Worm (Caenorhabditis elegans) whole organism, L4 larva: ENCODE data around the gene T04F3.1.

Experiments used
- F10B5.3 ChIP-seq: sonication (generic microtip); optimal IDR thresholded peaks from 2 replicates; lab custom pipeline; 2016; ENCODE audit warnings: mild to moderate bottlenecking, missing genetic modification characterization, missing compliant biosample characterization
- F26F4.8 ChIP-seq: fragments of 200-800 bp; sonication (Bioruptor generic); conservative IDR thresholded peaks from 2 replicates; pipeline ENCODE4 v1.3.6; 2022; ENCODE audit warnings: missing genetic modification characterization, missing compliant biosample characterization
- F37D6.2 ChIP-seq: sonication (generic microtip); optimal IDR thresholded peaks from 2 replicates; lab custom pipeline; 2016; ENCODE audit warnings: mild to moderate bottlenecking, missing genetic modification characterization, missing compliant biosample characterization
- T26A8.4 ChIP-seq: fragments of 200-800 bp; sonication (Bioruptor generic); IDR thresholded peaks from 2 replicates; pipeline ENCODE4 v1.3.6; 2022; ENCODE audit warnings: missing genetic modification characterization, missing compliant biosample characterization
- Y48G9A.11 ChIP-seq: fragments of 200-800 bp; sonication (Bioruptor generic); IDR thresholded peaks from 2 replicates; pipeline ENCODE4 v1.3.6; 2022; ENCODE audit warnings: missing genetic modification reagents, missing genetic modification characterization, missing compliant biosample characterization
- Y5F2A.4 ChIP-seq: fragments of 200-800 bp; sonication (Bioruptor generic); optimal IDR thresholded peaks from 2 replicates; lab custom pipeline; 2018; ENCODE audit warnings: mild to moderate bottlenecking, missing genetic modification characterization, missing compliant biosample characterization
- ZK337.2 ChIP-seq: fragments of 200-800 bp; sonication (Bioruptor generic); IDR thresholded peaks from 2 replicates; pipeline ENCODE4 v1.3.6; 2022; ENCODE audit warnings: missing genetic modification reagents, missing genetic modification characterization, missing compliant biosample characterization
- attf-4 ChIP-seq: sonication (generic microtip); optimal IDR thresholded peaks from 3 replicates; lab custom pipeline; 2017; ENCODE audit warnings: missing biosample characterization, missing genetic modification characterization
- ceh-28 ChIP-seq: fragments of 150-350 bp; optimal IDR thresholded peaks from 2 replicates; lab custom pipeline; 2014; ENCODE audit warnings: missing biosample characterization, missing genetic modification reagents, missing genetic modification characterization
- ceh-32 ChIP-seq: sonication (generic microtip); optimal IDR thresholded peaks from 2 replicates; lab custom pipeline; 2016; ENCODE audit warnings: mild to moderate bottlenecking, missing genetic modification characterization, missing compliant biosample characterization; ENCODE audit not compliant: poor library complexity
- ceh-82 ChIP-seq: sonication (generic microtip); optimal IDR thresholded peaks from 2 replicates; lab custom pipeline; 2017; ENCODE audit warnings: missing biosample characterization, missing genetic modification characterization
- cey-2 ChIP-seq: sonication (generic microtip); optimal IDR thresholded peaks from 3 replicates; lab custom pipeline; 2017; ENCODE audit warnings: missing genetic modification characterization, mild to moderate bottlenecking, missing compliant biosample characterization, antibody characterized with exemption, borderline replicate concordance; ENCODE audit not compliant: insufficient read depth
- ctbp-1 ChIP-seq: fragments of 200-800 bp; sonication (Bioruptor generic); IDR thresholded peaks from 2 replicates; pipeline ENCODE4 v1.3.6; 2022; ENCODE audit warnings: missing genetic modification reagents, missing genetic modification characterization, missing compliant biosample characterization
- daf-16 ChIP-seq, 3 experiments: sonication (generic microtip); optimal IDR thresholded peaks; 2 replicates each; lab custom pipeline; 2016 to 2017; ENCODE audit warnings: missing genetic modification characterization in 3 of 3, missing genetic modification reagents in 3 of 3, mild to moderate bottlenecking in 2 of 3, missing compliant biosample characterization in 2 of 3, missing biosample characterization in 1 of 3, moderate library complexity in 1 of 3
- daf-19 ChIP-seq: fragments of 200-800 bp; sonication (Bioruptor generic); conservative IDR thresholded peaks from 2 replicates; pipeline ENCODE4 v1.3.6; 2022; ENCODE audit warnings: missing genetic modification characterization, missing compliant biosample characterization
- dmd-8 ChIP-seq: fragments of 200-800 bp; sonication (Bioruptor generic); IDR thresholded peaks from 2 replicates; pipeline ENCODE4 v1.3.6; 2022; ENCODE audit warnings: missing genetic modification characterization, missing compliant biosample characterization
- dmd-9 ChIP-seq: fragments of 200-800 bp; sonication (Bioruptor generic); IDR thresholded peaks from 2 replicates; pipeline ENCODE4 v1.3.6; 2022; ENCODE audit warnings: missing genetic modification reagents, missing genetic modification characterization, missing compliant biosample characterization
- duxl-1 ChIP-seq: sonication (generic microtip); optimal IDR thresholded peaks from 2 replicates; lab custom pipeline; 2016; ENCODE audit warnings: mild to moderate bottlenecking, missing genetic modification characterization, moderate library complexity, missing compliant biosample characterization; ENCODE audit not compliant: poor library complexity
- fos-1 ChIP-seq: fragments of 150-350 bp; optimal IDR thresholded peaks from 2 replicates; lab custom pipeline; 2014; ENCODE audit warnings: missing biosample characterization, missing genetic modification characterization
- hlh-30 ChIP-seq: sonication (generic microtip); optimal IDR thresholded peaks from 2 replicates; lab custom pipeline; 2017; ENCODE audit warnings: antibody characterized with exemption, mild to moderate bottlenecking, missing genetic modification characterization, missing compliant biosample characterization; ENCODE audit not compliant: insufficient read depth
- hmg-1.1 ChIP-seq: fragments of 200-800 bp; sonication (Bioruptor generic); IDR thresholded peaks from 2 replicates; pipeline ENCODE4 v1.3.6; 2022; ENCODE audit warnings: missing genetic modification reagents, missing genetic modification characterization, missing compliant biosample characterization
- jun-1 ChIP-seq: fragments of 150-350 bp; optimal IDR thresholded peaks from 2 replicates; lab custom pipeline; 2014; ENCODE audit warnings: missing biosample characterization, missing genetic modification reagents, missing genetic modification characterization
- lim-7 ChIP-seq: fragments of 200-800 bp; sonication (Bioruptor generic); IDR thresholded peaks from 2 replicates; pipeline ENCODE4 v1.3.6; 2022; ENCODE audit warnings: missing genetic modification characterization, missing compliant biosample characterization
- lin-15B ChIP-seq: fragments of 150-350 bp; sonication (generic microtip); optimal IDR thresholded peaks from 3 replicates; lab custom pipeline; 2014; ENCODE audit warnings: missing biosample characterization, missing genetic modification characterization
- lin-29 ChIP-seq: fragments of 200-800 bp; sonication (Bioruptor generic); IDR thresholded peaks from 2 replicates; pipeline ENCODE4 v1.3.6; 2022; ENCODE audit warnings: missing genetic modification reagents, missing genetic modification characterization, missing compliant biosample characterization
- lin-39 ChIP-seq: fragments of 150-350 bp; optimal IDR thresholded peaks from 2 replicates; lab custom pipeline; 2014; ENCODE audit warnings: missing biosample characterization, missing genetic modification reagents, missing genetic modification characterization
- lir-3 ChIP-seq: sonication (generic microtip); optimal IDR thresholded peaks from 2 replicates; lab custom pipeline; 2016; ENCODE audit warnings: mild to moderate bottlenecking, missing genetic modification characterization, missing compliant biosample characterization
- madf-5 ChIP-seq, 2 experiments: fragments of 200-800 bp; sonication (Bioruptor generic); IDR thresholded peaks; 2 replicates each; pipeline ENCODE4 v1.3.6; 2022; ENCODE audit warnings: missing compliant biosample characterization in 2 of 2, missing genetic modification characterization in 2 of 2
- mdt-29 ChIP-seq: fragments of 200-800 bp; sonication (Bioruptor generic); IDR thresholded peaks from 2 replicates; pipeline ENCODE4 v1.3.6; 2022; ENCODE audit warnings: missing genetic modification reagents, missing genetic modification characterization, missing compliant biosample characterization
- mxl-2 ChIP-seq: fragments of 200-800 bp; sonication (Bioruptor generic); conservative IDR thresholded peaks from 2 replicates; pipeline ENCODE4 v1.3.6; 2022; ENCODE audit warnings: missing genetic modification reagents, missing genetic modification characterization, missing compliant biosample characterization
- mxl-3 ChIP-seq: fragments of 200-800 bp; sonication (Bioruptor generic); optimal IDR thresholded peaks from 2 replicates; lab custom pipeline; 2018; ENCODE audit warnings: mild to moderate bottlenecking, missing genetic modification characterization, missing compliant biosample characterization
- nhr-102 ChIP-seq: sonication (generic microtip); optimal IDR thresholded peaks from 2 replicates; lab custom pipeline; 2016; ENCODE audit warnings: mild to moderate bottlenecking, missing genetic modification characterization, moderate library complexity, missing compliant biosample characterization
- nhr-237 ChIP-seq: sonication (generic microtip); optimal IDR thresholded peaks from 2 replicates; lab custom pipeline; 2017; ENCODE audit warnings: missing biosample characterization, missing genetic modification characterization
- nhr-28 ChIP-seq: fragments of 150-350 bp; optimal IDR thresholded peaks from 2 replicates; lab custom pipeline; 2014; ENCODE audit warnings: missing biosample characterization, missing genetic modification characterization
- nhr-41 ChIP-seq: fragments of 200-800 bp; sonication (Bioruptor generic); IDR thresholded peaks from 2 replicates; pipeline ENCODE4 v1.3.6; 2022; ENCODE audit warnings: missing genetic modification reagents, missing genetic modification characterization, missing compliant biosample characterization
- nhr-42 ChIP-seq: fragments of 200-800 bp; sonication (Bioruptor generic); IDR thresholded peaks from 2 replicates; pipeline ENCODE4 v1.3.6; 2022; ENCODE audit warnings: missing genetic modification characterization, missing compliant biosample characterization
- nhr-48 ChIP-seq: sonication (generic microtip); optimal IDR thresholded peaks from 2 replicates; lab custom pipeline; 2016; ENCODE audit warnings: mild to moderate bottlenecking, missing genetic modification characterization, missing compliant biosample characterization
- nhr-76 ChIP-seq: fragments of 150-350 bp; optimal IDR thresholded peaks from 2 replicates; lab custom pipeline; 2014; ENCODE audit warnings: missing biosample characterization, missing genetic modification characterization
- nhr-77 ChIP-seq: fragments of 150-350 bp; optimal IDR thresholded peaks from 2 replicates; lab custom pipeline; 2014; ENCODE audit warnings: missing biosample characterization, missing genetic modification characterization
- pha-4 ChIP-seq, 2 experiments: fragments of 150-350 bp in 1 of 2; fragments of 200-800 bp in 1 of 2; sonication (Bioruptor generic) in 1 of 2; IDR thresholded peaks in 1 of 2; optimal IDR thresholded peaks in 1 of 2; 2 replicates each; pipeline versions ENCODE4 v1.3.6 to Lab custom; 2014 to 2022; ENCODE audit warnings: missing genetic modification characterization in 2 of 2, missing genetic modification reagents in 2 of 2, missing biosample characterization in 1 of 2, missing compliant biosample characterization in 1 of 2
- php-3 ChIP-seq: fragments of 200-800 bp; sonication (Bioruptor generic); IDR thresholded peaks from 2 replicates; pipeline ENCODE4 v1.3.6; 2022; ENCODE audit warnings: missing genetic modification reagents, missing genetic modification characterization, missing compliant biosample characterization
- saeg-2 ChIP-seq: fragments of 200-800 bp; sonication (Bioruptor generic); IDR thresholded peaks from 2 replicates; pipeline ENCODE4 v1.3.6; 2022; ENCODE audit warnings: missing genetic modification reagents, missing genetic modification characterization, missing compliant biosample characterization
- set-16 ChIP-seq: fragments of 200-800 bp; sonication (Bioruptor generic); IDR thresholded peaks from 2 replicates; pipeline ENCODE4 v1.3.6; 2022; ENCODE audit warnings: missing genetic modification reagents, missing genetic modification characterization, missing compliant biosample characterization
- snpc-1.2 ChIP-seq: fragments of 200-800 bp; sonication (Bioruptor generic); IDR thresholded peaks from 2 replicates; pipeline ENCODE4 v1.3.6; 2022; ENCODE audit warnings: missing genetic modification reagents, missing genetic modification characterization, missing compliant biosample characterization
- tag-97 ChIP-seq: fragments of 200-800 bp; sonication (Bioruptor generic); IDR thresholded peaks from 2 replicates; pipeline ENCODE4 v1.3.6; 2022; ENCODE audit warnings: missing genetic modification characterization, missing compliant biosample characterization
- unc-130 ChIP-seq: sonication (generic microtip); optimal IDR thresholded peaks from 2 replicates; lab custom pipeline; 2016; ENCODE audit warnings: missing genetic modification reagents, missing genetic modification characterization, missing compliant biosample characterization
- unc-39 ChIP-seq: sonication (generic microtip); optimal IDR thresholded peaks from 2 replicates; lab custom pipeline; 2017; ENCODE audit warnings: missing biosample characterization, missing genetic modification characterization
- zag-1 ChIP-seq: fragments of 150-350 bp; optimal IDR thresholded peaks from 2 replicates; lab custom pipeline; 2014; ENCODE audit warnings: missing biosample characterization, missing genetic modification characterization
- zfp-2 ChIP-seq: sonication (generic microtip); optimal IDR thresholded peaks from 2 replicates; lab custom pipeline; 2016; ENCODE audit warnings: mild to moderate bottlenecking, missing genetic modification characterization, missing compliant biosample characterization
- zip-2 ChIP-seq: fragments of 150-350 bp; optimal IDR thresholded peaks from 2 replicates; lab custom pipeline; 2014; ENCODE audit warnings: missing biosample characterization, missing genetic modification characterization

T04F3.1 gene

DNA sequence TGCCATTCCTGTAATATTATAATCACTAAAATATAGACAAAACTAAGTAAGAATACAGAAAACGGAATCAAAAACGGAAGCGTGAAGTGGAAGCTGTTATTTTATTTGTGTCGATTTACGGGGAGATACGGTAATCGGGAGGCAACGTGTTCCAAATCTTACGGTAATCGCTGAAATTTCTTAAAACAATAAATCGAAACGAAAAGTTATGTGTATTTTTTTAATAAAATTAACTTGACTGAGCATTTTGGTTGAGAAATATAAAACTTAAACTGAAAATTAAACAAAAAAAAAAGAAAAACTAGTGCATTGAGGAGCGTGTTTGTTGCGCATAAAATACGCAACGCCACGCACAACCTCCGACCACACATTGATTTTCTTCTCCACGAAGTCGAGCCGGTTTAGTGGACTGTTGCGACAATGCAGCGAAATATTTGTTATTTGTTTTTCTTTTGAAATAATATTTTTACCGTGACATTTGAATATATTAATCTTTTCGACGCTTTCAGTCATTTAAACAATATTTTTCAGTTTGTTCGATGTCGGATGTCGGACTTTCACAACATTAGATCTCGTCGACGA lies 24.6 kb downstream of the T04F3.1 start, which contains the start of the genes F55A11.1 and syx-5 (continued):
- TF ChIP-seq nhr-237 (tag; lab: Kevin White, UChicago) (no peak), lin-39 (tag; lab: Kevin White, UChicago) (no peak), hmg-1.1 (GFP tag; lab: Robert Waterston, UW) (peak; percentile 95), nhr-41 (GFP tag; lab: Robert Waterston, UW) (no peak), jun-1 (tag; lab: Kevin White, UChicago) (peak; percentile 10), dmd-9 (no peak), mxl-3 (peak; percentile 97), fos-1 (tag; lab: Kevin White, UChicago) (no peak), madf-5 (GFP tag; IDR thresholded peaks at IDR 0.05; lab: Robert Waterston, UW) (no peak), daf-16 (GFP tag; optimal IDR thresholded peaks at IDR 0.05; lab: Kevin White, UChicago) (peak; percentile 50 to 89), daf-16 (tag; optimal IDR thresholded peaks at IDR 0.05; lab: Kevin White, UChicago) (peak; percentile 58), ceh-28 (tag; lab: Kevin White, UChicago) (no peak), unc-39 (tag; lab: Kevin White, UChicago) (no peak), saeg-2 (GFP tag; lab: Robert Waterston, UW) (peak; percentile 69; the same call in 1 of the 2 replicates), mxl-2 (no peak), nhr-77 (tag; lab: Kevin White, UChicago) (peak; percentile 46), snpc-1.2 (GFP tag; lab: Robert Waterston, UW) (0 out of 2 replicates have a peak, but pooled peaks have one; percentile 9), cey-2 (tag; lab: Kevin White, UChicago) (no peak), lir-3 (no peak), nhr-48 (tag; lab: Kevin White, UChicago) (peak; percentile 87), attf-4 (no peak), nhr-76 (tag; lab: Kevin White, UChicago) (no peak), Y5F2A.4 (no peak), php-3 (GFP tag; lab: Robert Waterston, UW) (peak; percentile 64), zfp-2 (tag; lab: Kevin White, UChicago) (peak; percentile 12), duxl-1 (tag; lab: Kevin White, UChicago) (no peak), tag-97 (no peak), lin-29 (GFP tag; lab: Robert Waterston, UW) (peak; percentile 54; the same call in 1 of the 2 replicates), ZK337.2 (GFP tag; lab: Robert Waterston, UW) (no peak), nhr-42 (GFP tag; lab: Robert Waterston, UW) (peak; percentile 76; the same call in 1 of the 2 replicates), F26F4.8 (no peak), lim-7 (GFP tag; lab: Robert Waterston, UW) (no peak), ceh-82 (tag; lab: Kevin White, UChicago) (no peak), hlh-30 (peak; percentile 78), unc-130 (GFP tag; lab: Kevin White, UChicago) (peak; percentile 18), F37D6.2 (tag; lab: Kevin White, UChicago) (peak; percentile 75), T26A8.4 (GFP tag; lab: Robert Waterston, UW) (peak; percentile 85), lin-15B (tag; lab: Kevin White, UChicago) (no peak), nhr-102 (tag; lab: Kevin White, UChicago) (peak; percentile 90), dmd-8 (no peak), F10B5.3 (tag; lab: Kevin White, UChicago) (peak; percentile 78), nhr-28 (tag; lab: Kevin White, UChicago) (peak; percentile 43), ceh-32 (peak; percentile 42), ctbp-1 (GFP tag; lab: Robert Waterston, UW) (peak; percentile 81), zip-2 (tag; lab: Kevin White, UChicago) (peak; percentile 33), Y48G9A.11 (GFP tag; lab: Robert Waterston, UW) (no peak), mdt-29 (GFP tag; lab: Robert Waterston, UW) (no peak), pha-4 (GFP tag; IDR thresholded peaks at IDR 0.05; lab: Robert Waterston, UW) (peak; percentile 57), pha-4 (tag; optimal IDR thresholded peaks at IDR 0.05; lab: Kevin White, UChicago) (no peak), zag-1 (tag; lab: Kevin White, UChicago) (no peak), daf-19 (GFP tag; lab: Robert Waterston, UW) (no peak), set-16 (GFP tag; lab: Robert Waterston, UW) (no peak)
